Worm (Caenorhabditis elegans): ENCODE data around the gene F18A11.5.
"Not testable (repeated sequence)": the region's sequence is repeated elsewhere in the genome, so short reads cannot be mapped to it uniquely, and the experiment has no call there.

DNA sequence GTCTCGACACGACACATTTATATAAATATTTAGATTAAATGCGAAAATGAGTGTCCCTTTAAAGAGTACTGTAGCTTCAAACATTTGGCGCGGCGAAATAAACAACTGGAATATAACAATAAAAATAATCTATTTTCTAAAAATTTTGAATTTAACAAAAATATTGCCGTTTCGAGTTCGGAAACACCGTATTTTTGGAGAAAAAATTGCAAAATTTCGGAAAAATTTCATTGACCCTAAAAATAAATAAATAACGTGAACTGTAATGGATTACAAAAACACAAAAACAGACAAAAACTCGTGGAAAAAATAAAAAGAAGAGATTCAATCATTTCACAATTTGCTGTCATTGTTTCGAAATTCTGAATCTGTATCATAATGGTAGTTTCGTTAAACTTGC lies 33.5 kb upstream of the F18A11.5 start, which contains the start of gene F42G4.2:
- not testable (repeated sequence) for TF ChIP-seq elt-3, lsy-2 (tag; optimal IDR thresholded peaks at IDR 0.05)

All from whole organism, mixed stage, embryonic.